Worm (Caenorhabditis elegans): ENCODE data around the gene F40G12.10.

ce11 chrV:14260831-14261230 is 22.5 kb upstream of the F40G12.10 start, which contains the start of gene F40G12.2:
- TF ChIP-seq elt-1 (tag; optimal IDR thresholded peaks at IDR 0.05) = no peak
- no peak for TF ChIP-seq ceh-82 (tag; optimal IDR thresholded peaks at IDR 0.05)
- no peak for TF ChIP-seq nhr-11 (tag; optimal IDR thresholded peaks at IDR 0.05)
- no peak for TF ChIP-seq elt-3 (tag; optimal IDR thresholded peaks at IDR 0.05)
- TF ChIP-seq aly-2 (tag; optimal IDR thresholded peaks at IDR 0.05) = no peak
